Worm (Caenorhabditis elegans) whole organism, late embryonic: ENCODE measurements around the gene F23F1.2.

Experiments
- C08G9.2 ChIP-seq: sonication (generic microtip); optimal IDR thresholded peaks from 2 replicates; lab custom pipeline; 2016; ENCODE audit warnings: mild to moderate bottlenecking, missing genetic modification characterization, moderate library complexity, missing compliant biosample characterization
- F13H6.1 ChIP-seq: sonication (generic microtip); optimal IDR thresholded peaks from 2 replicates; lab custom pipeline; 2016; ENCODE audit warnings: missing genetic modification characterization, missing compliant biosample characterization
- K09A11.1 ChIP-seq: sonication (generic microtip); optimal IDR thresholded peaks from 2 replicates; lab custom pipeline; 2017; ENCODE audit warnings: antibody characterized with exemption, mild to moderate bottlenecking, missing genetic modification characterization, missing compliant biosample characterization; ENCODE audit not compliant: insufficient read depth
- Y22D7AL.16 ChIP-seq: sonication (generic microtip); optimal IDR thresholded peaks from 2 replicates; lab custom pipeline; 2016; ENCODE audit warnings: missing genetic modification characterization, missing compliant biosample characterization
- ceh-14 ChIP-seq: sonication (generic microtip); optimal IDR thresholded peaks from 2 replicates; lab custom pipeline; 2016; ENCODE audit warnings: missing genotype, missing genetic modification characterization, missing compliant biosample characterization
- ceh-18 ChIP-seq: sonication (generic microtip); optimal IDR thresholded peaks from 2 replicates; lab custom pipeline; 2016; ENCODE audit warnings: missing genetic modification characterization, missing compliant biosample characterization
- ceh-19 ChIP-seq: fragments of 200-800 bp; sonication (Bioruptor generic); optimal IDR thresholded peaks from 2 replicates; lab custom pipeline; 2018; ENCODE audit warnings: mild to moderate bottlenecking, missing genetic modification characterization, missing compliant biosample characterization
- ceh-30 ChIP-seq: fragments of 150-350 bp; optimal IDR thresholded peaks from 2 replicates; lab custom pipeline; 2014; ENCODE audit warnings: missing biosample characterization, missing genetic modification characterization
- ceh-31 ChIP-seq: sonication (generic microtip); optimal IDR thresholded peaks from 2 replicates; lab custom pipeline; 2016; ENCODE audit warnings: missing genetic modification characterization, missing compliant biosample characterization
- ceh-34 ChIP-seq: sonication (generic microtip); optimal IDR thresholded peaks from 2 replicates; lab custom pipeline; 2016; ENCODE audit warnings: mild to moderate bottlenecking, missing genetic modification characterization, missing compliant biosample characterization
- ceh-48 ChIP-seq: sonication (generic microtip); optimal IDR thresholded peaks from 2 replicates; lab custom pipeline; 2016; ENCODE audit warnings: missing genetic modification characterization, inconsistent platforms, missing compliant biosample characterization
- ceh-6 ChIP-seq: fragments of 200-800 bp; sonication (Bioruptor generic); optimal IDR thresholded peaks from 2 replicates; lab custom pipeline; 2018; ENCODE audit warnings: mild to moderate bottlenecking, missing genetic modification characterization, missing compliant biosample characterization
- ceh-9 ChIP-seq: sonication (generic microtip); optimal IDR thresholded peaks from 2 replicates; lab custom pipeline; 2016; ENCODE audit warnings: mild to moderate bottlenecking, missing genetic modification characterization, inconsistent platforms, missing compliant biosample characterization
- che-1 ChIP-seq: sonication (generic microtip); optimal IDR thresholded peaks from 2 replicates; lab custom pipeline; 2016; ENCODE audit warnings: mild to moderate bottlenecking, missing genetic modification characterization, missing compliant biosample characterization
- dmd-4 ChIP-seq: sonication (generic microtip); optimal IDR thresholded peaks from 2 replicates; lab custom pipeline; 2016; ENCODE audit warnings: borderline replicate concordance, missing genetic modification characterization, missing compliant biosample characterization
- elt-2 ChIP-seq: sonication (generic microtip); optimal IDR thresholded peaks from 2 replicates; lab custom pipeline; 2016; ENCODE audit warnings: missing genetic modification reagents, missing genetic modification characterization, missing compliant biosample characterization
- eyg-1 ChIP-seq: sonication (generic microtip); optimal IDR thresholded peaks from 2 replicates; lab custom pipeline; 2016; ENCODE audit warnings: missing genotype, missing genetic modification characterization, missing compliant biosample characterization
- fax-1 ChIP-seq: sonication (generic microtip); optimal IDR thresholded peaks from 2 replicates; lab custom pipeline; 2016; ENCODE audit warnings: missing genotype, missing genetic modification characterization, missing compliant biosample characterization
- fkh-10 ChIP-seq: fragments of 150-350 bp; optimal IDR thresholded peaks from 2 replicates; lab custom pipeline; 2014; ENCODE audit warnings: missing biosample characterization, missing genetic modification reagents, missing genetic modification characterization
- hlh-15 ChIP-seq: sonication (generic microtip); optimal IDR thresholded peaks from 2 replicates; lab custom pipeline; 2016; ENCODE audit warnings: missing genetic modification characterization, missing compliant biosample characterization
- hlh-30 ChIP-seq: sonication (generic microtip); optimal IDR thresholded peaks from 2 replicates; lab custom pipeline; 2017; ENCODE audit warnings: antibody characterized with exemption, missing genetic modification characterization, missing compliant biosample characterization; ENCODE audit not compliant: insufficient read depth
- hlh-8 ChIP-seq: sonication (generic microtip); optimal IDR thresholded peaks from 2 replicates; lab custom pipeline; 2016; ENCODE audit warnings: missing genotype, missing genetic modification characterization, missing compliant biosample characterization
- lim-6 ChIP-seq: sonication (generic microtip); optimal IDR thresholded peaks from 2 replicates; lab custom pipeline; 2016; ENCODE audit warnings: missing genetic modification characterization, missing compliant biosample characterization
- madf-2 ChIP-seq: sonication (generic microtip); optimal IDR thresholded peaks from 2 replicates; lab custom pipeline; 2017; ENCODE audit warnings: missing genetic modification characterization, missing compliant biosample characterization
- mec-3 ChIP-seq: sonication (generic microtip); optimal IDR thresholded peaks from 2 replicates; lab custom pipeline; 2016; ENCODE audit warnings: borderline replicate concordance, missing genetic modification characterization, missing compliant biosample characterization
- nfya-1 ChIP-seq: sonication (generic microtip); optimal IDR thresholded peaks from 2 replicates; lab custom pipeline; 2017; ENCODE audit warnings: missing genetic modification characterization, mild to moderate bottlenecking, missing compliant biosample characterization, antibody characterized with exemption, moderate library complexity
- nhr-11 ChIP-seq: fragments of 150-350 bp; optimal IDR thresholded peaks from 2 replicates; lab custom pipeline; 2014; ENCODE audit warnings: missing biosample characterization, missing genetic modification characterization
- npax-4 ChIP-seq: sonication (generic microtip); optimal IDR thresholded peaks from 2 replicates; lab custom pipeline; 2016; ENCODE audit warnings: missing genetic modification characterization, missing compliant biosample characterization
- pat-9 ChIP-seq: fragments of 200-800 bp; sonication (Bioruptor generic); optimal IDR thresholded peaks from 2 replicates; lab custom pipeline; 2018; ENCODE audit warnings: mild to moderate bottlenecking, missing genetic modification characterization, moderate library complexity, missing compliant biosample characterization
- pax-1 ChIP-seq: fragments of 150-350 bp; optimal IDR thresholded peaks from 2 replicates; lab custom pipeline; 2014; ENCODE audit warnings: missing biosample characterization, missing genetic modification characterization
- pha-2 ChIP-seq: sonication (generic microtip); optimal IDR thresholded peaks from 2 replicates; lab custom pipeline; 2017; ENCODE audit warnings: mild to moderate bottlenecking, missing genetic modification characterization, missing compliant biosample characterization
- pqm-1 ChIP-seq: sonication (generic microtip); optimal IDR thresholded peaks from 2 replicates; lab custom pipeline; 2016; ENCODE audit warnings: missing genetic modification characterization, missing compliant biosample characterization
- ref-2 ChIP-seq: sonication (generic microtip); optimal IDR thresholded peaks from 2 replicates; lab custom pipeline; 2016; ENCODE audit warnings: missing genetic modification characterization, missing compliant biosample characterization
- rnt-1 ChIP-seq: sonication (generic microtip); optimal IDR thresholded peaks from 2 replicates; lab custom pipeline; 2016; ENCODE audit warnings: missing genetic modification characterization, missing compliant biosample characterization
- sdc-2 ChIP-seq: sonication (generic microtip); optimal IDR thresholded peaks from 2 replicates; lab custom pipeline; 2016; ENCODE audit warnings: missing genotype, missing genetic modification characterization, missing compliant biosample characterization
- sox-2 ChIP-seq: fragments of 200-800 bp; sonication (Bioruptor generic); IDR thresholded peaks from 2 replicates; pipeline ENCODE4 v1.3.6; 2022; ENCODE audit warnings: missing genetic modification reagents, missing genetic modification characterization, missing compliant biosample characterization
- sox-4 ChIP-seq: sonication (generic microtip); optimal IDR thresholded peaks from 2 replicates; lab custom pipeline; 2017; ENCODE audit warnings: mild to moderate bottlenecking, missing genetic modification characterization, inconsistent platforms, missing compliant biosample characterization
- tbx-2 ChIP-seq: sonication (generic microtip); optimal IDR thresholded peaks from 2 replicates; lab custom pipeline; 2016; ENCODE audit warnings: missing genetic modification characterization, missing compliant biosample characterization
- ttx-3 ChIP-seq: sonication (generic microtip); optimal IDR thresholded peaks from 2 replicates; lab custom pipeline; 2016; ENCODE audit warnings: missing genetic modification reagents, missing genetic modification characterization, missing compliant biosample characterization
- unc-3 ChIP-seq, 2 experiments: fragments of 200-800 bp in 1 of 2; sonication (Bioruptor generic) in 1 of 2; sonication (generic microtip) in 1 of 2; conservative IDR thresholded peaks in 1 of 2; optimal IDR thresholded peaks in 1 of 2; 2 replicates each; pipeline versions ENCODE4 v1.3.6 to Lab custom; 2016 to 2022; ENCODE audit warnings: missing compliant biosample characterization in 2 of 2, missing genetic modification characterization in 2 of 2, missing genetic modification reagents in 1 of 2
- unc-42 ChIP-seq: sonication (generic microtip); optimal IDR thresholded peaks from 2 replicates; lab custom pipeline; 2016; ENCODE audit warnings: missing genotype, missing genetic modification characterization, missing compliant biosample characterization
- unc-55 ChIP-seq: sonication (generic microtip); optimal IDR thresholded peaks from 2 replicates; lab custom pipeline; 2017; ENCODE audit warnings: missing biosample characterization, missing genetic modification reagents, missing genetic modification characterization
- zip-5 ChIP-seq: sonication (generic microtip); optimal IDR thresholded peaks from 2 replicates; lab custom pipeline; 2016; ENCODE audit warnings: missing genetic modification characterization, missing compliant biosample characterization
- ztf-16 ChIP-seq: sonication (generic microtip); optimal IDR thresholded peaks from 2 replicates; lab custom pipeline; 2017; ENCODE audit warnings: missing genetic modification characterization, missing compliant biosample characterization

F23F1.2 gene

ce11 chrII:8212-8611 is 25.8 kb upstream of the F23F1.2 start:
- TF ChIP-seq unc-55 (GFP tag; lab: Kevin White, UChicago) = no peak
- no peak for TF ChIP-seq sox-2 (GFP tag; lab: Robert Waterston, UW)
- no peak for TF ChIP-seq Y22D7AL.16
- TF ChIP-seq mec-3 (tag; lab: Kevin White, UChicago) = no peak
- TF ChIP-seq ceh-30 (tag; lab: Kevin White, UChicago) = no peak
- no peak for TF ChIP-seq pat-9 (tag; lab: Kevin White, UChicago)
- no peak for TF ChIP-seq ceh-34 (tag; lab: Kevin White, UChicago)
- no peak for TF ChIP-seq fkh-10 (GFP tag; lab: Kevin White, UChicago)
- no peak for TF ChIP-seq zip-5 (tag; lab: Kevin White, UChicago)
- TF ChIP-seq rnt-1 (tag; lab: Kevin White, UChicago) = no peak
- no peak for TF ChIP-seq pqm-1
- TF ChIP-seq ceh-31 (tag; lab: Kevin White, UChicago) = no peak
- TF ChIP-seq ceh-9 = no peak
- no peak for TF ChIP-seq pha-2 (tag; lab: Kevin White, UChicago)
- no peak for TF ChIP-seq npax-4
- TF ChIP-seq sdc-2 (tag; lab: Kevin White, UChicago) = no peak
- no peak for TF ChIP-seq che-1 (tag; lab: Kevin White, UChicago)
- TF ChIP-seq pax-1 (tag; lab: Kevin White, UChicago) = no peak
- TF ChIP-seq eyg-1 (tag; lab: Kevin White, UChicago) = no peak
- no peak for TF ChIP-seq dmd-4 (tag; lab: Kevin White, UChicago)

- TF ChIP-seq hlh-8 (tag; lab: Kevin White, UChicago) (no peak), ttx-3 (no peak), fax-1 (tag; lab: Kevin White, UChicago) (no peak), madf-2 (no peak), K09A11.1 (tag; lab: Kevin White, UChicago) (no peak), unc-42 (tag; lab: Kevin White, UChicago) (no peak), sdc-2 (tag; lab: Kevin White, UChicago) (no peak), nhr-11 (tag; lab: Kevin White, UChicago) (no peak), unc-3 (GFP tag; conservative IDR thresholded peaks at IDR 0.05; lab: Robert Waterston, UW) (no peak), unc-3 (tag; optimal IDR thresholded peaks at IDR 0.05; lab: Kevin White, UChicago) (no peak), mec-3 (tag; lab: Kevin White, UChicago) (no peak)
Measured at ce11 chrII:11783-12182, 22.2 kb upstream of the F23F1.2 start, which contains the start of gene best-4. TSS of gene best-4 (minus strand) at chrII:11883.

ce11 chrII:12685-13084 is 21.3 kb upstream of the F23F1.2 start, which contains the start of gene best-3:
TSS of gene best-3 (plus strand) at chrII:12985.
- TF ChIP-seq ceh-19 (GFP tag; lab: Kevin White, UChicago) = no peak

- peak; percentile 10 for TF ChIP-seq pqm-1
- TF ChIP-seq pax-1 (tag; lab: Kevin White, UChicago) = no peak
- TF ChIP-seq rnt-1 (tag; lab: Kevin White, UChicago) = peak; percentile 74
- peak; percentile 68 for TF ChIP-seq ref-2 (tag; lab: Kevin White, UChicago)
- no peak for TF ChIP-seq hlh-15 (tag; lab: Kevin White, UChicago)
- TF ChIP-seq madf-2 = peak; percentile 55
- peak; percentile 54 for TF ChIP-seq tbx-2 (tag; lab: Kevin White, UChicago)
- no peak for TF ChIP-seq F13H6.1 (tag; lab: Kevin White, UChicago)
- TF ChIP-seq ceh-9 = no peak
- TF ChIP-seq elt-2 = peak; percentile 28
- no peak for TF ChIP-seq ztf-16 (tag; lab: Kevin White, UChicago)
- TF ChIP-seq unc-42 (tag; lab: Kevin White, UChicago) = peak; percentile 17
- peak; percentile 29 for TF ChIP-seq sdc-2 (tag; lab: Kevin White, UChicago)
- peak; percentile 44 for TF ChIP-seq ceh-48 (tag; lab: Kevin White, UChicago)
- peak; percentile 61 for TF ChIP-seq unc-55 (GFP tag; lab: Kevin White, UChicago)
- peak; percentile 56 for TF ChIP-seq ceh-18 (tag; lab: Kevin White, UChicago)
- TF ChIP-seq ceh-31 (tag; lab: Kevin White, UChicago) = peak; percentile 74
- peak; percentile 41 for TF ChIP-seq ceh-6
- TF ChIP-seq C08G9.2 (tag; lab: Kevin White, UChicago) = peak; percentile 36
- peak; percentile 5 for TF ChIP-seq nfya-1 (tag; lab: Kevin White, UChicago)
- no peak for TF ChIP-seq lim-6 (tag; lab: Kevin White, UChicago)
- peak; percentile 29 for TF ChIP-seq dmd-4 (tag; lab: Kevin White, UChicago)
- peak; percentile 38 for TF ChIP-seq ceh-19 (GFP tag; lab: Kevin White, UChicago)
- TF ChIP-seq ceh-14 (tag; lab: Kevin White, UChicago) = peak; percentile 2
- TF ChIP-seq ceh-34 (tag; lab: Kevin White, UChicago) = peak; percentile 16
- TF ChIP-seq sox-4 (tag; lab: Kevin White, UChicago) = peak; percentile 10
- TF ChIP-seq hlh-30 (tag; lab: Kevin White, UChicago) = peak; percentile 87
Measured at ce11 chrII:18787-19186, 15.2 kb upstream of the F23F1.2 start.
